Worm (Caenorhabditis elegans) whole organism, late embryonic: ENCODE data around the gene pigk-1.

ENCODE experiments used
- ama-1 ChIP-seq: fragments of 150-350 bp; optimal IDR thresholded peaks from 2 replicates; lab custom pipeline; 2014
- elt-4 ChIP-seq: sonication (generic microtip); optimal IDR thresholded peaks from 2 replicates; lab custom pipeline; 2016; ENCODE audit warnings: missing genetic modification characterization, missing compliant biosample characterization
- eyg-1 ChIP-seq: sonication (generic microtip); optimal IDR thresholded peaks from 2 replicates; lab custom pipeline; 2016; ENCODE audit warnings: missing genotype, missing genetic modification characterization, missing compliant biosample characterization
- hlh-15 ChIP-seq: sonication (generic microtip); optimal IDR thresholded peaks from 2 replicates; lab custom pipeline; 2016; ENCODE audit warnings: missing genetic modification characterization, missing compliant biosample characterization
- lim-6 ChIP-seq: sonication (generic microtip); optimal IDR thresholded peaks from 2 replicates; lab custom pipeline; 2016; ENCODE audit warnings: missing genetic modification characterization, missing compliant biosample characterization
- pax-1 ChIP-seq: fragments of 150-350 bp; optimal IDR thresholded peaks from 2 replicates; lab custom pipeline; 2014; ENCODE audit warnings: missing biosample characterization, missing genetic modification characterization
- pha-4 ChIP-seq: fragments of 150-350 bp; optimal IDR thresholded peaks from 2 replicates; lab custom pipeline; 2018; ENCODE audit warnings: missing biosample characterization, missing genetic modification reagents, missing genetic modification characterization
- pqm-1 ChIP-seq: sonication (generic microtip); optimal IDR thresholded peaks from 2 replicates; lab custom pipeline; 2016; ENCODE audit warnings: missing genetic modification characterization, missing compliant biosample characterization
- rnt-1 ChIP-seq: sonication (generic microtip); optimal IDR thresholded peaks from 2 replicates; lab custom pipeline; 2016; ENCODE audit warnings: missing genetic modification characterization, missing compliant biosample characterization
- sdc-2 ChIP-seq: sonication (generic microtip); optimal IDR thresholded peaks from 2 replicates; lab custom pipeline; 2016; ENCODE audit warnings: missing genotype, missing genetic modification characterization, missing compliant biosample characterization
- tbx-2 ChIP-seq: sonication (generic microtip); optimal IDR thresholded peaks from 2 replicates; lab custom pipeline; 2016; ENCODE audit warnings: missing genetic modification characterization, missing compliant biosample characterization

DNA sequence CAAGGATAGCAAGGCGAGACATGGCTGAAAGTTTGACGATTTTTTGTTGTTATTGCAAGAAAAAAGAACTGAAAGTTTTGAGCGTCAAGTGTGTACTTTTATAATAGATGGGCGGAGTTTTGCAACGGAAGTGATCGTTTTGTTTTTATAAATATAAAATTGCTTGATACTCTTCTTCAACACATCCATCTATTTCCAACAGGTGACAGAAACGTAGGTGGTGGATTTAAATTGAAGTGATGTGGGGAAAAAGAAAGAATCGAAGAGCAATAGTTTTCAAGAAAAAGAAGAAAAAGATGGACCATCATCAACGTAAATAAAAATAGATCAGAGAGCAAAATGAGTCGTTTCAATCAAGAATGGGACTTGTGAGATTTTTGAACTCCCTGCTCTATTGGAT, 42.8 kb downstream of the pigk-1 start, which contains the start of gene ttr-17:
- TF ChIP-seq rnt-1 (tag; lab: Kevin White, UChicago) = no peak
- no peak for TF ChIP-seq pqm-1 (tag; lab: Kevin White, UChicago)
- no peak for TF ChIP-seq pha-4 (tag; lab: Kevin White, UChicago)
- TF ChIP-seq ama-1 (lab: Kevin White, UChicago) = no peak
- TF ChIP-seq hlh-15 (tag; lab: Kevin White, UChicago) = no peak
- TF ChIP-seq sdc-2 (tag; lab: Kevin White, UChicago) = no peak
- no peak for TF ChIP-seq pax-1 (tag; lab: Kevin White, UChicago)
- TF ChIP-seq tbx-2 (tag; lab: Kevin White, UChicago) = no peak
- no peak for TF ChIP-seq eyg-1
- TF ChIP-seq lim-6 (tag; lab: Kevin White, UChicago) = no peak
- TF ChIP-seq elt-4 (tag; lab: Kevin White, UChicago) = no peak
